Fruit fly (Drosophila melanogaster) whole organism, embryonic: ENCODE results near the gene nompC.

ENCODE experiments used
- Atf-2 ChIP-seq: fragments of 200-800 bp; sonication (Bioruptor generic); optimal IDR thresholded peaks from 2 replicates; lab custom pipeline; 2016; ENCODE audit warnings: missing biosample characterization, missing genetic modification characterization
- Blimp-1 ChIP-seq: fragments of 200-800 bp; sonication (Bioruptor generic); optimal IDR thresholded peaks from 3 replicates; lab custom pipeline; 2018; ENCODE audit warnings: missing biosample characterization, missing genetic modification characterization, mild to moderate bottlenecking, moderate library complexity, missing genetic modification reagents
- C15 ChIP-seq: fragments of 200-800 bp; sonication (Bioruptor generic); IDR thresholded peaks from 3 replicates; pipeline ENCODE4 v1.3.6; 2022; ENCODE audit warnings: missing biosample characterization, missing genetic modification characterization
- CG1024 ChIP-seq: fragments of 200-800 bp; sonication (Bioruptor generic); IDR thresholded peaks from 2 replicates; pipeline ENCODE4 v1.3.6; 2022; ENCODE audit warnings: missing biosample characterization, missing genetic modification characterization
- CG10274 ChIP-seq: fragments of 200-800 bp; sonication (Bioruptor generic); optimal IDR thresholded peaks from 3 replicates; lab custom pipeline; 2017; ENCODE audit warnings: missing biosample characterization, mild to moderate bottlenecking, missing genetic modification characterization
- CG10321 ChIP-seq: fragments of 200-800 bp; sonication (Bioruptor generic); IDR thresholded peaks from 2 replicates; pipeline ENCODE4 v1.3.6; 2022; ENCODE audit warnings: missing biosample characterization, missing genetic modification characterization
- CG12155 ChIP-seq: fragments of 200-800 bp; sonication (Bioruptor generic); optimal IDR thresholded peaks from 3 replicates; lab custom pipeline; 2016; ENCODE audit warnings: missing biosample characterization, missing genetic modification characterization
- CG12236 ChIP-seq: fragments of 200-800 bp; sonication (Bioruptor generic); optimal IDR thresholded peaks from 2 replicates; lab custom pipeline; 2016; ENCODE audit warnings: missing biosample characterization, missing genetic modification characterization
- CG13287 ChIP-seq: fragments of 200-800 bp; sonication (Bioruptor generic); IDR thresholded peaks from 2 replicates; pipeline ENCODE4 v1.3.6; 2022; ENCODE audit warnings: missing biosample characterization, missing genetic modification characterization; ENCODE audit not compliant: partially characterized antibody
- CG14965 ChIP-seq: fragments of 200-800 bp; sonication (Bioruptor generic); optimal IDR thresholded peaks from 2 replicates; lab custom pipeline; 2016; ENCODE audit warnings: missing biosample characterization, missing genetic modification characterization, borderline replicate concordance
- CG2889 ChIP-seq: fragments of 200-800 bp; sonication (Bioruptor generic); IDR thresholded peaks from 3 replicates; pipeline ENCODE4 v1.3.6; 2022; ENCODE audit warnings: missing biosample characterization, missing genetic modification characterization
- CG31365 ChIP-seq: fragments of 200-800 bp; sonication (Bioruptor generic); optimal IDR thresholded peaks from 2 replicates; lab custom pipeline; 2018; ENCODE audit warnings: missing biosample characterization, mild to moderate bottlenecking, missing genetic modification characterization
- CG31441 ChIP-seq: fragments of 200-800 bp; sonication (Bioruptor generic); IDR thresholded peaks from 2 replicates; pipeline ENCODE4 v1.3.6; 2022; ENCODE audit warnings: missing biosample characterization, missing genetic modification characterization
- CG3163 ChIP-seq: fragments of 200-800 bp; sonication (Bioruptor generic); optimal IDR thresholded peaks from 3 replicates; lab custom pipeline; 2016; ENCODE audit warnings: missing biosample characterization, missing genetic modification characterization
- CG5180 ChIP-seq: fragments of 200-800 bp; sonication (Bioruptor generic); optimal IDR thresholded peaks from 3 replicates; lab custom pipeline; 2017; ENCODE audit warnings: missing biosample characterization, missing genetic modification characterization, mild to moderate bottlenecking, moderate library complexity, missing genetic modification reagents
- CG6175 ChIP-seq: fragments of 200-800 bp; sonication (Bioruptor generic); IDR thresholded peaks from 3 replicates; pipeline ENCODE4 v1.3.6; 2022; ENCODE audit warnings: missing biosample characterization, missing genetic modification characterization
- CG6683 ChIP-seq: fragments of 200-800 bp; sonication (Bioruptor generic); optimal IDR thresholded peaks from 2 replicates; lab custom pipeline; 2017; ENCODE audit warnings: missing biosample characterization, mild to moderate bottlenecking, missing genetic modification characterization, missing genetic modification reagents
- CG6813 ChIP-seq: fragments of 200-800 bp; sonication (Bioruptor generic); optimal IDR thresholded peaks from 2 replicates; lab custom pipeline; 2017; ENCODE audit warnings: missing biosample characterization, missing genetic modification characterization, mild to moderate bottlenecking, moderate library complexity, missing genetic modification reagents
- CoRest ChIP-seq: fragments of 200-800 bp; sonication (Bioruptor generic); optimal IDR thresholded peaks from 3 replicates; lab custom pipeline; 2018; ENCODE audit warnings: missing biosample characterization, mild to moderate bottlenecking, missing genetic modification characterization, moderate library complexity
- Dll ChIP-seq: fragments of 200-800 bp; sonication (Bioruptor generic); IDR thresholded peaks from 4 replicates; pipeline ENCODE4 v1.3.6; 2022; ENCODE audit warnings: missing biosample characterization, missing genetic modification characterization; ENCODE audit not compliant: partially characterized antibody
- H15 ChIP-seq: fragments of 200-800 bp; sonication (Bioruptor generic); IDR thresholded peaks from 3 replicates; pipeline ENCODE4 v1.3.6; 2022; ENCODE audit warnings: missing biosample characterization, missing genetic modification characterization
- HLH4C ChIP-seq: fragments of 200-800 bp; sonication (Bioruptor generic); IDR thresholded peaks from 3 replicates; pipeline ENCODE4 v1.3.6; 2022; ENCODE audit warnings: missing biosample characterization, missing genetic modification characterization; ENCODE audit not compliant: partially characterized antibody
- Hr78 ChIP-seq, 2 experiments: fragments of 200-800 bp in 1 of 2; fragments of >200 bp in 1 of 2; sonication (Bioruptor generic) in 1 of 2; optimal IDR thresholded peaks; 2 replicates each; lab custom pipeline; 2017 to 2019; ENCODE audit warnings: missing biosample characterization in 2 of 2, missing genetic modification characterization in 2 of 2, mild to moderate bottlenecking in 1 of 2, moderate library complexity in 1 of 2
- Mad ChIP-seq: fragments of 200-800 bp; sonication (Bioruptor generic); optimal IDR thresholded peaks from 2 replicates; lab custom pipeline; 2016; ENCODE audit warnings: missing biosample characterization, missing genetic modification characterization
- Max ChIP-seq: fragments of 200-800 bp; sonication (Bioruptor generic); optimal IDR thresholded peaks from 2 replicates; lab custom pipeline; 2016; ENCODE audit warnings: missing biosample characterization, mild to moderate bottlenecking, missing genetic modification characterization
- Myb ChIP-seq: fragments of 200-800 bp; sonication (Bioruptor generic); optimal IDR thresholded peaks from 2 replicates; lab custom pipeline; 2016; ENCODE audit warnings: missing biosample characterization, missing genetic modification characterization
- NK7.1 ChIP-seq: fragments of 200-800 bp; sonication (Bioruptor generic); optimal IDR thresholded peaks from 3 replicates; lab custom pipeline; 2016; ENCODE audit warnings: missing biosample characterization, missing genetic modification characterization
- Nf-YB ChIP-seq: fragments of 200-800 bp; sonication (Bioruptor generic); optimal IDR thresholded peaks from 3 replicates; lab custom pipeline; 2019; ENCODE audit warnings: missing biosample characterization, mild to moderate bottlenecking, missing genetic modification characterization, moderate library complexity
- NfI ChIP-seq: fragments of 200-800 bp; sonication (Bioruptor generic); optimal IDR thresholded peaks from 3 replicates; lab custom pipeline; 2018; ENCODE audit warnings: missing biosample characterization, mild to moderate bottlenecking, missing genetic modification characterization, moderate library complexity
- Sry-δ ChIP-seq: fragments of 200-800 bp; sonication (Bioruptor generic); optimal IDR thresholded peaks from 2 replicates; lab custom pipeline; 2016; ENCODE audit warnings: missing biosample characterization, missing genetic modification characterization
- ab ChIP-seq: fragments of 200-800 bp; sonication (Bioruptor generic); optimal IDR thresholded peaks from 2 replicates; lab custom pipeline; 2016; ENCODE audit warnings: missing biosample characterization, missing genetic modification characterization
- bigmax ChIP-seq: fragments of 200-800 bp; sonication (Bioruptor generic); optimal IDR thresholded peaks from 2 replicates; lab custom pipeline; 2018; ENCODE audit warnings: missing biosample characterization, mild to moderate bottlenecking, missing genetic modification characterization
- br ChIP-seq: fragments of >200 bp; optimal IDR thresholded peaks from 2 replicates; lab custom pipeline; 2017
- cato ChIP-seq: fragments of 200-800 bp; sonication (Bioruptor generic); optimal IDR thresholded peaks from 2 replicates; lab custom pipeline; 2016; ENCODE audit warnings: missing biosample characterization, missing genetic modification characterization, borderline replicate concordance
- ci ChIP-seq: fragments of 200-800 bp; sonication (Bioruptor generic); IDR thresholded peaks from 3 replicates; pipeline ENCODE4 v1.3.6; 2022; ENCODE audit warnings: missing biosample characterization, missing genetic modification characterization
- crc ChIP-seq: fragments of 200-800 bp; sonication (Bioruptor generic); optimal IDR thresholded peaks from 2 replicates; lab custom pipeline; 2016; ENCODE audit warnings: missing biosample characterization, missing genetic modification characterization
- crp ChIP-seq, 2 experiments: fragments of 200-800 bp; sonication (Bioruptor generic); optimal IDR thresholded peaks; 2 replicates in 1 of 2; 3 replicates in 1 of 2; lab custom pipeline; 2017; ENCODE audit warnings: missing biosample characterization in 2 of 2, missing genetic modification characterization in 2 of 2, mild to moderate bottlenecking in 1 of 2, moderate library complexity in 1 of 2
- cwo ChIP-seq: fragments of 200-800 bp; sonication (Bioruptor generic); optimal IDR thresholded peaks from 3 replicates; lab custom pipeline; 2017; ENCODE audit warnings: missing biosample characterization, missing genetic modification characterization, mild to moderate bottlenecking, moderate library complexity, missing genetic modification reagents
- dati ChIP-seq: fragments of 200-800 bp; sonication (Bioruptor generic); IDR thresholded peaks from 2 replicates; pipeline ENCODE4 v1.3.6; 2022; ENCODE audit warnings: missing biosample characterization, missing genetic modification characterization
- ems ChIP-seq: fragments of 200-800 bp; sonication (Bioruptor generic); optimal IDR thresholded peaks from 3 replicates; lab custom pipeline; 2016; ENCODE audit warnings: missing biosample characterization, missing genetic modification characterization
- fd64A ChIP-seq: fragments of 200-800 bp; sonication (Bioruptor generic); optimal IDR thresholded peaks from 3 replicates; lab custom pipeline; 2018; ENCODE audit warnings: missing biosample characterization, mild to moderate bottlenecking, missing genetic modification characterization
- fu2 ChIP-seq: fragments of 200-800 bp; sonication (Bioruptor generic); optimal IDR thresholded peaks from 2 replicates; lab custom pipeline; 2016; ENCODE audit warnings: missing biosample characterization, missing genetic modification characterization
- hbn ChIP-seq: fragments of 200-800 bp; sonication (Bioruptor generic); IDR thresholded peaks from 2 replicates; pipeline ENCODE4 v1.3.6; 2022; ENCODE audit warnings: missing biosample characterization, missing genetic modification characterization; ENCODE audit not compliant: partially characterized antibody
- maf-S ChIP-seq: fragments of 200-800 bp; sonication (Bioruptor generic); optimal IDR thresholded peaks from 2 replicates; lab custom pipeline; 2016; ENCODE audit warnings: missing biosample characterization, missing genetic modification characterization
- pros ChIP-seq: fragments of 200-800 bp; sonication (Bioruptor generic); optimal IDR thresholded peaks from 3 replicates; lab custom pipeline; 2019; ENCODE audit warnings: missing biosample characterization, mild to moderate bottlenecking, missing genetic modification characterization, moderate library complexity
- sd ChIP-seq: fragments of 200-800 bp; sonication (Bioruptor generic); optimal IDR thresholded peaks from 3 replicates; lab custom pipeline; 2018; ENCODE audit warnings: missing biosample characterization, mild to moderate bottlenecking, missing genetic modification characterization, moderate library complexity
- sisA ChIP-seq: fragments of 200-800 bp; sonication (Bioruptor generic); IDR thresholded peaks from 2 replicates; pipeline ENCODE4 v1.3.6; 2022; ENCODE audit warnings: missing biosample characterization, missing genetic modification characterization
- tna ChIP-seq: fragments of 200-800 bp; sonication (Bioruptor generic); IDR thresholded peaks from 2 replicates; pipeline ENCODE4 v1.3.6; 2022; ENCODE audit warnings: missing biosample characterization, missing genetic modification characterization; ENCODE audit not compliant: partially characterized antibody
- twi ChIP-seq: fragments of 200-800 bp; optimal IDR thresholded peaks from 2 replicates; lab custom pipeline; 2019; ENCODE audit warnings: missing biosample characterization, mild to moderate bottlenecking, missing genetic modification characterization, moderate library complexity

The nompC gene

dm6 chr2L:5338024-5338720 is 7.8 kb upstream of the nompC start, which contains the start of gene fusl (continued):
- peak; percentile 49; the same call in 1 of the 3 replicates for TF ChIP-seq ci (GFP tag; lab: Robert Waterston, UW)
- no peak for TF ChIP-seq Sry-δ (GFP tag; lab: Kevin White, UChicago)
- TF ChIP-seq CG1024 (GFP tag; lab: Robert Waterston, UW): 0 out of 2 replicates have a peak, but pooled peaks have one; percentile 25
- TF ChIP-seq fu2 (GFP tag; lab: Kevin White, UChicago): no peak
- peak; percentile 68 for TF ChIP-seq cwo (GFP tag; lab: Kevin White, UChicago)
- TF ChIP-seq br: no peak
- no peak for TF ChIP-seq CG12236 (GFP tag; lab: Kevin White, UChicago)
- TF ChIP-seq CG5180: peak; percentile 8
- no peak for TF ChIP-seq CG12155 (GFP tag; lab: Kevin White, UChicago)
- TF ChIP-seq CG31365 (tag; lab: Kevin White, UChicago): no peak
- no peak for TF ChIP-seq fd64A (GFP tag; lab: Kevin White, UChicago)
- TF ChIP-seq ems (GFP tag; lab: Kevin White, UChicago): no peak
- TF ChIP-seq hbn (GFP tag; lab: Robert Waterston, UW): no peak
- no peak for TF ChIP-seq NfI (GFP tag; lab: Kevin White, UChicago)
- no peak for TF ChIP-seq Blimp-1
- no peak for TF ChIP-seq ab (GFP tag; lab: Kevin White, UChicago)
- no peak for TF ChIP-seq Max (GFP tag; lab: Kevin White, UChicago)
- TF ChIP-seq cato (GFP tag; lab: Kevin White, UChicago): no peak
- TF ChIP-seq tna (GFP tag; lab: Robert Waterston, UW): no peak
- no peak for TF ChIP-seq dati (GFP tag; lab: Robert Waterston, UW)
- no peak for TF ChIP-seq C15 (GFP tag; lab: Robert Waterston, UW)
- no peak for TF ChIP-seq CG10274 (GFP tag; lab: Kevin White, UChicago)
- no peak for TF ChIP-seq Myb (GFP tag; lab: Kevin White, UChicago)
- no peak for TF ChIP-seq crp (GFP tag; optimal IDR thresholded peaks at IDR 0.05; lab: Kevin White, UChicago)
- TF ChIP-seq CG6175 (GFP tag; lab: Robert Waterston, UW): no peak
- TF ChIP-seq sisA: no peak
- no peak for TF ChIP-seq CG10321 (GFP tag; lab: Robert Waterston, UW)
- peak; percentile 38 for TF ChIP-seq CG6813 (GFP tag; lab: Kevin White, UChicago)
- TF ChIP-seq crc (GFP tag; lab: Kevin White, UChicago): no peak
- TF ChIP-seq Mad (GFP tag; lab: Kevin White, UChicago): no peak
- TF ChIP-seq CG6683: no peak
- no peak for TF ChIP-seq bigmax (GFP tag; lab: Kevin White, UChicago)
- TF ChIP-seq HLH4C (GFP tag; lab: Robert Waterston, UW): no peak
- no peak for TF ChIP-seq pros (GFP tag; lab: Kevin White, UChicago)
- no peak for TF ChIP-seq CG3163 (GFP tag; lab: Kevin White, UChicago)
- TF ChIP-seq CG31441 (GFP tag; lab: Robert Waterston, UW): no peak
- peak in 1 of 2 experiments; percentile 41 for TF ChIP-seq Hr78 (GFP tag; optimal IDR thresholded peaks at IDR 0.05; lab: Kevin White, UChicago)
- no peak for TF ChIP-seq twi (tag; lab: Kevin White, UChicago)
- no peak for TF ChIP-seq Dll
- no peak for TF ChIP-seq CG13287
- TF ChIP-seq NK7.1 (GFP tag; lab: Kevin White, UChicago): no peak
- TF ChIP-seq sd (tag; lab: Kevin White, UChicago): peak; percentile 59
- TF ChIP-seq CoRest (tag; lab: Kevin White, UChicago): no peak
- no peak for TF ChIP-seq Nf-YB (GFP tag; lab: Kevin White, UChicago)
- TF ChIP-seq Atf-2 (GFP tag; lab: Kevin White, UChicago): no peak
- TF ChIP-seq H15: no peak
- TF ChIP-seq CG14965 (GFP tag; lab: Kevin White, UChicago): no peak
- no peak for TF ChIP-seq CG2889
- no peak for TF ChIP-seq maf-S (GFP tag; lab: Kevin White, UChicago)
